Worm (Caenorhabditis elegans): ENCODE results near the gene mrps-26.

DNA sequence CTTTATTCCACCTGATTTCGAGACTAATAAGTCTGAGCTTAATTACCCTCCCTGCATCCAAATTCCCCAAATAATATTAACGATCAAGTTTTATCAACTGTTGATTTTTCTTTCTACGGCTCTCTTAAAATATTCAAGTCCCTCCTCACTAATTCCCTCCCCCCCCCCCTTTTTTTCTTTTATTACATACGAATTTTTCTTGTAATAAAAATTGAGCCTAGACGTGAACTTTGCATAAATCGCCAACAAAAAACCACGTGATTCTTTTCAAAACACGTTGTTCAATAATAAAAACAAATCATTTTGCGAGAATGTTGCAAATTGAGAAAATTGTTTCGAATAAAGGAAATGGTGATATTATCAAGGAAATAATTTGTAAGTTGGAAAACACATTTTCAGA lies 46.0 kb upstream of the mrps-26 start, which contains the start of gene K10D2.8:
- no peak for TF ChIP-seq ama-1 (optimal IDR thresholded peaks at IDR 0.05)
- no peak for TF ChIP-seq B0310.2 (tag; optimal IDR thresholded peaks at IDR 0.05)
